Worm (Caenorhabditis elegans) whole organism, L4 larva: Measurements from ENCODE around the gene C06E4.2.

Experiments
- ces-1 ChIP-seq: fragments of 150-350 bp; sonication (generic microtip); optimal IDR thresholded peaks from 4 replicates; lab custom pipeline; 2014; ENCODE audit warnings: missing biosample characterization, missing genetic modification reagents, missing genetic modification characterization
- madf-5 ChIP-seq, 2 experiments: fragments of 200-800 bp; sonication (Bioruptor generic); IDR thresholded peaks; 2 replicates each; pipeline ENCODE4 v1.3.6; 2022; ENCODE audit warnings: missing compliant biosample characterization in 2 of 2, missing genetic modification characterization in 2 of 2
- mep-1 ChIP-seq: fragments of 150-350 bp; sonication (generic microtip); optimal IDR thresholded peaks from 3 replicates; lab custom pipeline; 2014; ENCODE audit warnings: missing biosample characterization, missing genetic modification characterization
- zip-2 ChIP-seq: fragments of 150-350 bp; optimal IDR thresholded peaks from 2 replicates; lab custom pipeline; 2014; ENCODE audit warnings: missing biosample characterization, missing genetic modification characterization

ce11 chrIV:7291066-7291465 is 14.3 kb downstream of the C06E4.2 start:
- TF ChIP-seq zip-2 (tag; lab: Kevin White, UChicago) (no peak), ces-1 (GFP tag; lab: Kevin White, UChicago) (no peak), madf-5 (GFP tag; IDR thresholded peaks at IDR 0.05; lab: Robert Waterston, UW) (no peak), mep-1 (tag; lab: Kevin White, UChicago) (no peak)
